Worm (Caenorhabditis elegans): ENCODE data around the gene ver-4.
A peak's percentile ranks its signal among the peaks of the same experiment; 100 is the strongest.

Gene ver-4

ce11 chrX:10956972-10957678, 25.0 kb upstream of the ver-4 start:
- no peak for TF ChIP-seq tbx-11 (GFP tag; IDR thresholded peaks at IDR 0.05)

ce11 chrX:10958427-10958826, 23.7 kb upstream of the ver-4 start, which contains the start of gene nlp-19:
TSS of gene nlp-19 (plus strand) at chrX:10958727.
- TF ChIP-seq ets-7 (tag; optimal IDR thresholded peaks at IDR 0.05) = no peak
- no peak for TF ChIP-seq B0310.2 (tag; optimal IDR thresholded peaks at IDR 0.05)
- no peak for TF ChIP-seq ceh-36 (tag; optimal IDR thresholded peaks at IDR 0.05)

- no peak for TF ChIP-seq ets-7 (tag; optimal IDR thresholded peaks at IDR 0.05)
- TF ChIP-seq tbx-11 (GFP tag; IDR thresholded peaks at IDR 0.05) = no peak
- TF ChIP-seq pes-1 (GFP tag; IDR thresholded peaks at IDR 0.05) = no peak
- no peak for TF ChIP-seq tbx-37 (GFP tag; conservative IDR thresholded peaks at IDR 0.05)
- no peak for TF ChIP-seq ceh-36 (tag; optimal IDR thresholded peaks at IDR 0.05)
- TF ChIP-seq hnd-1 (tag; optimal IDR thresholded peaks at IDR 0.05) = no peak
- TF ChIP-seq sea-1 (GFP tag; conservative IDR thresholded peaks at IDR 0.05) = no peak
- no peak for TF ChIP-seq hmbx-1 (tag; optimal IDR thresholded peaks at IDR 0.05)
- no peak for TF ChIP-seq ceh-13 (GFP tag; optimal IDR thresholded peaks at IDR 0.05)
- TF ChIP-seq hmg-4 (GFP tag; optimal IDR thresholded peaks at IDR 0.05) = no peak
- TF ChIP-seq ama-1 (optimal IDR thresholded peaks at IDR 0.05) = no peak
- TF ChIP-seq tra-4 (tag; optimal IDR thresholded peaks at IDR 0.05) = no peak
- no peak for TF ChIP-seq B0310.2 (tag; optimal IDR thresholded peaks at IDR 0.05)
- no peak for TF ChIP-seq aly-1 (tag; optimal IDR thresholded peaks at IDR 0.05)
- no peak for TF ChIP-seq flt-1 (GFP tag; IDR thresholded peaks at IDR 0.05)
- TF ChIP-seq scrt-1 (GFP tag; IDR thresholded peaks at IDR 0.05) = no peak
- TF ChIP-seq F13C5.2 (tag; optimal IDR thresholded peaks at IDR 0.05) = no peak
Observed at ce11 chrX:10959136-10959535, 23.0 kb upstream of the ver-4 start, which contains the start of gene K09C8.2. TSS of gene K09C8.2 (plus strand) at chrX:10959436.

- no peak for TF ChIP-seq hmg-4 (GFP tag; optimal IDR thresholded peaks at IDR 0.05)
- no peak for TF ChIP-seq tbx-11 (GFP tag; IDR thresholded peaks at IDR 0.05)
- TF ChIP-seq scrt-1 (GFP tag; IDR thresholded peaks at IDR 0.05) = no peak
- TF ChIP-seq flt-1 (GFP tag; IDR thresholded peaks at IDR 0.05) = no peak
- no peak for TF ChIP-seq ets-7 (tag; optimal IDR thresholded peaks at IDR 0.05)
- TF ChIP-seq ceh-36 (tag; optimal IDR thresholded peaks at IDR 0.05) = no peak
- TF ChIP-seq ama-1 (optimal IDR thresholded peaks at IDR 0.05) = no peak
- TF ChIP-seq tbx-37 (GFP tag; conservative IDR thresholded peaks at IDR 0.05) = no peak
- TF ChIP-seq ceh-13 (GFP tag; optimal IDR thresholded peaks at IDR 0.05) = no peak
- no peak for TF ChIP-seq hnd-1 (tag; optimal IDR thresholded peaks at IDR 0.05)
- TF ChIP-seq pes-1 (GFP tag; IDR thresholded peaks at IDR 0.05) = no peak
- no peak for TF ChIP-seq B0310.2 (tag; optimal IDR thresholded peaks at IDR 0.05)
Observed at ce11 chrX:10961724-10962123, 20.4 kb upstream of the ver-4 start.

ce11 chrX:10963453-10964046, 18.6 kb upstream of the ver-4 start, which contains the start of gene nas-10:
TSS of gene nas-10 (minus strand) at chrX:10963503.
- TF ChIP-seq hmbx-1 (tag; optimal IDR thresholded peaks at IDR 0.05) (peak; percentile 45), flt-1 (GFP tag; IDR thresholded peaks at IDR 0.05) (peak; percentile 89; the same call in 1 of the 2 replicates), scrt-1 (GFP tag; IDR thresholded peaks at IDR 0.05) (peak; percentile 91), ama-1 (optimal IDR thresholded peaks at IDR 0.05) (no peak), sea-1 (GFP tag; conservative IDR thresholded peaks at IDR 0.05) (peak; percentile 87), tbx-37 (GFP tag; conservative IDR thresholded peaks at IDR 0.05) (peak; percentile 92), aly-1 (tag; optimal IDR thresholded peaks at IDR 0.05) (peak; percentile 78), ceh-13 (GFP tag; optimal IDR thresholded peaks at IDR 0.05) (peak; percentile 79), tra-4 (tag; optimal IDR thresholded peaks at IDR 0.05) (peak; percentile 16), hnd-1 (tag; optimal IDR thresholded peaks at IDR 0.05) (peak; percentile 71), ets-7 (tag; optimal IDR thresholded peaks at IDR 0.05) (peak; percentile 79), ceh-36 (tag; optimal IDR thresholded peaks at IDR 0.05) (peak; percentile 81), B0310.2 (tag; optimal IDR thresholded peaks at IDR 0.05) (peak; percentile 76), tbx-11 (GFP tag; IDR thresholded peaks at IDR 0.05) (peak; percentile 87), pes-1 (GFP tag; IDR thresholded peaks at IDR 0.05) (no peak), F13C5.2 (tag; optimal IDR thresholded peaks at IDR 0.05) (peak; percentile 89), hmg-4 (GFP tag; optimal IDR thresholded peaks at IDR 0.05) (peak; percentile 88)

ce11 chrX:10965508-10965907, 16.6 kb upstream of the ver-4 start:
- TF ChIP-seq hnd-1 (tag; optimal IDR thresholded peaks at IDR 0.05) (no peak), ets-7 (tag; optimal IDR thresholded peaks at IDR 0.05) (no peak), ceh-13 (GFP tag; optimal IDR thresholded peaks at IDR 0.05) (no peak), scrt-1 (GFP tag; IDR thresholded peaks at IDR 0.05) (no peak), sea-1 (GFP tag; conservative IDR thresholded peaks at IDR 0.05) (no peak), hmbx-1 (tag; optimal IDR thresholded peaks at IDR 0.05) (no peak), tra-4 (tag; optimal IDR thresholded peaks at IDR 0.05) (no peak), aly-1 (tag; optimal IDR thresholded peaks at IDR 0.05) (no peak), flt-1 (GFP tag; IDR thresholded peaks at IDR 0.05) (no peak), ama-1 (optimal IDR thresholded peaks at IDR 0.05) (no peak), F13C5.2 (tag; optimal IDR thresholded peaks at IDR 0.05) (no peak), tbx-37 (GFP tag; conservative IDR thresholded peaks at IDR 0.05) (no peak), tbx-11 (GFP tag; IDR thresholded peaks at IDR 0.05) (no peak), hmg-4 (GFP tag; optimal IDR thresholded peaks at IDR 0.05) (no peak), B0310.2 (tag; optimal IDR thresholded peaks at IDR 0.05) (no peak), pes-1 (GFP tag; IDR thresholded peaks at IDR 0.05) (no peak), ceh-36 (tag; optimal IDR thresholded peaks at IDR 0.05) (no peak)

ce11 chrX:10966251-10966650, 15.9 kb upstream of the ver-4 start, which contains the start of gene lge-1:
TSS of gene lge-1 (plus strand) at chrX:10966551.
- TF ChIP-seq B0310.2 (tag; optimal IDR thresholded peaks at IDR 0.05) = no peak
- no peak for TF ChIP-seq ceh-36 (tag; optimal IDR thresholded peaks at IDR 0.05)
- no peak for TF ChIP-seq hmbx-1 (tag; optimal IDR thresholded peaks at IDR 0.05)
- no peak for TF ChIP-seq aly-1 (tag; optimal IDR thresholded peaks at IDR 0.05)
- TF ChIP-seq tbx-37 (GFP tag; conservative IDR thresholded peaks at IDR 0.05) = no peak
- TF ChIP-seq sea-1 (GFP tag; conservative IDR thresholded peaks at IDR 0.05) = no peak
- no peak for TF ChIP-seq scrt-1 (GFP tag; IDR thresholded peaks at IDR 0.05)
- no peak for TF ChIP-seq hnd-1 (tag; optimal IDR thresholded peaks at IDR 0.05)
- no peak for TF ChIP-seq F13C5.2 (tag; optimal IDR thresholded peaks at IDR 0.05)
- TF ChIP-seq ama-1 (optimal IDR thresholded peaks at IDR 0.05) = no peak
- TF ChIP-seq pes-1 (GFP tag; IDR thresholded peaks at IDR 0.05) = no peak
- TF ChIP-seq ets-7 (tag; optimal IDR thresholded peaks at IDR 0.05) = no peak
- no peak for TF ChIP-seq tra-4 (tag; optimal IDR thresholded peaks at IDR 0.05)
- TF ChIP-seq hmg-4 (GFP tag; optimal IDR thresholded peaks at IDR 0.05) = no peak
- TF ChIP-seq tbx-11 (GFP tag; IDR thresholded peaks at IDR 0.05) = no peak
- TF ChIP-seq flt-1 (GFP tag; IDR thresholded peaks at IDR 0.05) = no peak
